Fruit fly (Drosophila melanogaster) whole organism, embryonic: Measurements from ENCODE around the gene mRpL48.

ENCODE experiments used
- Ada2b ChIP-seq: fragments of 200-800 bp; sonication (Bioruptor generic); IDR thresholded peaks from 2 replicates; pipeline ENCODE4 v1.3.6; 2022; ENCODE audit warnings: missing biosample characterization, missing genetic modification characterization
- BtbVII ChIP-seq: fragments of 200-800 bp; sonication (Bioruptor generic); optimal IDR thresholded peaks from 3 replicates; lab custom pipeline; 2017; ENCODE audit warnings: missing biosample characterization, mild to moderate bottlenecking, missing genetic modification characterization
- CG10366 ChIP-seq: fragments of 200-800 bp; sonication (Bioruptor generic); IDR thresholded peaks from 2 replicates; pipeline ENCODE4 v1.3.6; 2022; ENCODE audit warnings: missing biosample characterization, missing genetic modification characterization
- CG11696 ChIP-seq: fragments of 200-800 bp; sonication (Bioruptor generic); IDR thresholded peaks from 2 replicates; pipeline ENCODE4 v1.3.6; 2022; ENCODE audit warnings: missing biosample characterization, missing genetic modification characterization
- CG11723 ChIP-seq: fragments of 200-800 bp; sonication (Bioruptor generic); optimal IDR thresholded peaks from 2 replicates; lab custom pipeline; 2017; ENCODE audit warnings: missing biosample characterization, mild to moderate bottlenecking, missing genetic modification characterization
- CG12155 ChIP-seq: fragments of 200-800 bp; sonication (Bioruptor generic); optimal IDR thresholded peaks from 3 replicates; lab custom pipeline; 2016; ENCODE audit warnings: missing biosample characterization, missing genetic modification characterization
- CG12299 ChIP-seq: fragments of 200-800 bp; sonication (Bioruptor generic); optimal IDR thresholded peaks from 2 replicates; lab custom pipeline; 2018; ENCODE audit warnings: missing biosample characterization, mild to moderate bottlenecking, missing genetic modification characterization
- CG12659 ChIP-seq: fragments of 200-800 bp; sonication (Bioruptor generic); optimal IDR thresholded peaks from 3 replicates; lab custom pipeline; 2017; ENCODE audit warnings: mild to moderate bottlenecking, missing biosample characterization, missing genetic modification reagents, missing genetic modification characterization
- CG12769 ChIP-seq: fragments of 200-800 bp; sonication (Bioruptor generic); optimal IDR thresholded peaks from 2 replicates; lab custom pipeline; 2019; ENCODE audit warnings: missing biosample characterization, mild to moderate bottlenecking, missing genetic modification characterization, moderate library complexity
- CG13296 ChIP-seq: fragments of 200-800 bp; sonication (Bioruptor generic); optimal IDR thresholded peaks from 3 replicates; lab custom pipeline; 2018; ENCODE audit warnings: missing biosample characterization, mild to moderate bottlenecking, missing genetic modification characterization
- CG13624 ChIP-seq: fragments of 200-800 bp; sonication (Bioruptor generic); optimal IDR thresholded peaks from 2 replicates; lab custom pipeline; 2016; ENCODE audit warnings: missing biosample characterization, missing genetic modification characterization
- CG14441 ChIP-seq: fragments of 200-800 bp; sonication (Bioruptor generic); IDR thresholded peaks from 2 replicates; pipeline ENCODE4 v1.3.6; 2022; ENCODE audit warnings: missing biosample characterization, missing genetic modification characterization
- CG15269 ChIP-seq: fragments of 200-800 bp; sonication (Bioruptor generic); optimal IDR thresholded peaks from 2 replicates; lab custom pipeline; 2018; ENCODE audit warnings: missing biosample characterization, mild to moderate bottlenecking, missing genetic modification characterization, moderate library complexity
- CG17612 ChIP-seq: fragments of 200-800 bp; sonication (Bioruptor generic); IDR thresholded peaks from 2 replicates; pipeline ENCODE4 v1.3.6; 2022; ENCODE audit warnings: missing biosample characterization, missing genetic modification characterization
- CG4328 ChIP-seq: fragments of 200-800 bp; sonication (Bioruptor generic); optimal IDR thresholded peaks from 3 replicates; lab custom pipeline; 2017; ENCODE audit warnings: missing biosample characterization, missing genetic modification reagents, missing genetic modification characterization
- CG6175 ChIP-seq: fragments of 200-800 bp; sonication (Bioruptor generic); IDR thresholded peaks from 3 replicates; pipeline ENCODE4 v1.3.6; 2022; ENCODE audit warnings: missing biosample characterization, missing genetic modification characterization
- CG6654 ChIP-seq: fragments of 200-800 bp; sonication (Bioruptor generic); optimal IDR thresholded peaks from 2 replicates; lab custom pipeline; 2017; ENCODE audit warnings: missing biosample characterization, mild to moderate bottlenecking, missing genetic modification characterization
- CG7372 ChIP-seq: fragments of 200-800 bp; sonication (Bioruptor generic); IDR thresholded peaks from 2 replicates; pipeline ENCODE4 v1.3.6; 2022; ENCODE audit warnings: missing biosample characterization, missing genetic modification characterization
- CG7963 ChIP-seq: fragments of 200-800 bp; sonication (Bioruptor generic); IDR thresholded peaks from 3 replicates; pipeline ENCODE4 v1.3.6; 2022; ENCODE audit warnings: missing biosample characterization, missing genetic modification characterization; ENCODE audit not compliant: partially characterized antibody
- CG8765 ChIP-seq: fragments of 200-800 bp; sonication (Bioruptor generic); IDR thresholded peaks from 2 replicates; pipeline ENCODE4 v1.3.6; 2022; ENCODE audit warnings: missing biosample characterization, missing genetic modification characterization
- CG8944 ChIP-seq: fragments of 200-800 bp; sonication (Bioruptor generic); optimal IDR thresholded peaks from 3 replicates; lab custom pipeline; 2016; ENCODE audit warnings: missing biosample characterization, missing genetic modification characterization
- CG9609 ChIP-seq: fragments of 200-800 bp; sonication (Bioruptor generic); optimal IDR thresholded peaks from 3 replicates; lab custom pipeline; 2016; ENCODE audit warnings: missing biosample characterization, missing genetic modification characterization
- Camta ChIP-seq: fragments of 200-800 bp; sonication (Bioruptor generic); optimal IDR thresholded peaks from 2 replicates; lab custom pipeline; 2016; ENCODE audit warnings: missing biosample characterization, missing genetic modification characterization
- D19B ChIP-seq: fragments of 200-800 bp; sonication (Bioruptor generic); optimal IDR thresholded peaks from 2 replicates; lab custom pipeline; 2017; ENCODE audit warnings: missing biosample characterization, mild to moderate bottlenecking, missing genetic modification characterization
- Dip2 ChIP-seq: fragments of 200-800 bp; sonication (Bioruptor generic); IDR thresholded peaks from 2 replicates; pipeline ENCODE4 v1.3.6; 2022; ENCODE audit warnings: missing biosample characterization, missing genetic modification characterization
- Doc2 ChIP-seq: fragments of 200-800 bp; sonication (Bioruptor generic); IDR thresholded peaks from 2 replicates; pipeline ENCODE4 v1.3.6; 2022; ENCODE audit warnings: missing biosample characterization, missing genetic modification characterization
- Dp ChIP-seq: fragments of 200-800 bp; sonication (Bioruptor generic); optimal IDR thresholded peaks from 2 replicates; lab custom pipeline; 2018; ENCODE audit warnings: missing biosample characterization, mild to moderate bottlenecking, missing genetic modification characterization, moderate library complexity
- GATAe ChIP-seq: fragments of 200-800 bp; sonication (Bioruptor generic); conservative IDR thresholded peaks from 2 replicates; pipeline ENCODE4 v1.3.6; 2022; ENCODE audit warnings: missing biosample characterization, missing genetic modification characterization
- HLH3B ChIP-seq: fragments of 200-800 bp; sonication (Bioruptor generic); IDR thresholded peaks from 2 replicates; pipeline ENCODE4 v1.3.6; 2022; ENCODE audit warnings: missing biosample characterization, missing genetic modification characterization
- Hmr ChIP-seq: fragments of 200-800 bp; sonication (Bioruptor generic); optimal IDR thresholded peaks from 3 replicates; lab custom pipeline; 2017; ENCODE audit warnings: mild to moderate bottlenecking, missing biosample characterization, missing genetic modification reagents, missing genetic modification characterization
- Hr39 ChIP-seq: fragments of >200 bp; optimal IDR thresholded peaks from 2 replicates; lab custom pipeline; 2017
- Kr ChIP-seq: fragments of 200-800 bp; sonication (Bioruptor generic); optimal IDR thresholded peaks from 2 replicates; lab custom pipeline; 2017; ENCODE audit warnings: missing biosample characterization, mild to moderate bottlenecking, missing genetic modification characterization
- Lpt ChIP-seq: fragments of >200 bp; optimal IDR thresholded peaks from 2 replicates; lab custom pipeline; 2018; ENCODE audit warnings: missing biosample characterization, missing genetic modification characterization
- NC2α ChIP-seq: fragments of 200-800 bp; sonication (Bioruptor generic); optimal IDR thresholded peaks from 2 replicates; lab custom pipeline; 2016; ENCODE audit warnings: missing biosample characterization, missing genetic modification characterization
- Sin3A ChIP-seq: fragments of >200 bp; optimal IDR thresholded peaks from 2 replicates; lab custom pipeline; 2018
- cg ChIP-seq: fragments of 200-800 bp; sonication (Bioruptor generic); optimal IDR thresholded peaks from 3 replicates; lab custom pipeline; 2019; ENCODE audit warnings: missing biosample characterization, mild to moderate bottlenecking, missing genetic modification characterization, moderate library complexity
- ci ChIP-seq: fragments of 200-800 bp; sonication (Bioruptor generic); IDR thresholded peaks from 3 replicates; pipeline ENCODE4 v1.3.6; 2022; ENCODE audit warnings: missing biosample characterization, missing genetic modification characterization
- dpn ChIP-seq, 2 experiments: fragments of 200-800 bp; sonication (Bioruptor generic); optimal IDR thresholded peaks; 3 replicates each; lab custom pipeline; 2016; ENCODE audit warnings: missing biosample characterization in 2 of 2, missing genetic modification characterization in 2 of 2
- fd64A ChIP-seq: fragments of 200-800 bp; sonication (Bioruptor generic); optimal IDR thresholded peaks from 3 replicates; lab custom pipeline; 2018; ENCODE audit warnings: missing biosample characterization, mild to moderate bottlenecking, missing genetic modification characterization
- hb ChIP-seq: fragments of 200-800 bp; sonication (Bioruptor generic); IDR thresholded peaks from 3 replicates; pipeline ENCODE4 v1.3.6; 2022; ENCODE audit warnings: missing biosample characterization, missing genetic modification characterization; ENCODE audit not compliant: partially characterized antibody
- her ChIP-seq: fragments of 200-800 bp; sonication (Bioruptor generic); optimal IDR thresholded peaks from 2 replicates; lab custom pipeline; 2016; ENCODE audit warnings: missing biosample characterization, missing genetic modification characterization
- kah ChIP-seq: fragments of 200-800 bp; sonication (Bioruptor generic); optimal IDR thresholded peaks from 2 replicates; lab custom pipeline; 2018; ENCODE audit warnings: missing biosample characterization, mild to moderate bottlenecking, missing genetic modification characterization
- lov ChIP-seq, 2 experiments: fragments of 200-800 bp in 1 of 2; fragments of >200 bp in 1 of 2; sonication (Bioruptor generic) in 1 of 2; IDR thresholded peaks in 1 of 2; optimal IDR thresholded peaks in 1 of 2; 2 replicates in 1 of 2; 3 replicates in 1 of 2; pipeline versions ENCODE4 v1.3.6 to Lab custom; 2017 to 2022; ENCODE audit warnings: missing biosample characterization in 1 of 2, missing genetic modification characterization in 1 of 2
- mam ChIP-seq: fragments of 200-800 bp; sonication (Bioruptor generic); optimal IDR thresholded peaks from 3 replicates; lab custom pipeline; 2016; ENCODE audit warnings: missing biosample characterization, missing genetic modification characterization
- mirr ChIP-seq: fragments of 200-800 bp; sonication (Bioruptor generic); optimal IDR thresholded peaks from 3 replicates; lab custom pipeline; 2018; ENCODE audit warnings: missing biosample characterization, mild to moderate bottlenecking, missing genetic modification characterization
- nerfin-1 ChIP-seq: fragments of 200-800 bp; sonication (Bioruptor generic); optimal IDR thresholded peaks from 3 replicates; lab custom pipeline; 2019; ENCODE audit warnings: missing biosample characterization, mild to moderate bottlenecking, missing genetic modification characterization, moderate library complexity
- so ChIP-seq: fragments of 200-800 bp; sonication (Bioruptor generic); IDR thresholded peaks from 3 replicates; pipeline ENCODE4 v1.3.6; 2022; ENCODE audit warnings: missing biosample characterization, missing genetic modification characterization
- tin ChIP-seq: fragments of 200-800 bp; sonication (Bioruptor generic); optimal IDR thresholded peaks from 3 replicates; lab custom pipeline; 2016; ENCODE audit warnings: missing biosample characterization, missing genetic modification characterization
- usp ChIP-seq: fragments of >200 bp; optimal IDR thresholded peaks from 2 replicates; lab custom pipeline; 2017; ENCODE audit warnings: missing biosample characterization, missing genetic modification characterization
- vnd ChIP-seq: fragments of 200-800 bp; sonication (Bioruptor generic); IDR thresholded peaks from 3 replicates; pipeline ENCODE4 v1.3.6; 2022; ENCODE audit warnings: missing biosample characterization, missing genetic modification characterization; ENCODE audit not compliant: partially characterized antibody
- yki ChIP-seq: fragments of >200 bp; optimal IDR thresholded peaks from 3 replicates; lab custom pipeline; 2018

The mRpL48 gene

DNA sequence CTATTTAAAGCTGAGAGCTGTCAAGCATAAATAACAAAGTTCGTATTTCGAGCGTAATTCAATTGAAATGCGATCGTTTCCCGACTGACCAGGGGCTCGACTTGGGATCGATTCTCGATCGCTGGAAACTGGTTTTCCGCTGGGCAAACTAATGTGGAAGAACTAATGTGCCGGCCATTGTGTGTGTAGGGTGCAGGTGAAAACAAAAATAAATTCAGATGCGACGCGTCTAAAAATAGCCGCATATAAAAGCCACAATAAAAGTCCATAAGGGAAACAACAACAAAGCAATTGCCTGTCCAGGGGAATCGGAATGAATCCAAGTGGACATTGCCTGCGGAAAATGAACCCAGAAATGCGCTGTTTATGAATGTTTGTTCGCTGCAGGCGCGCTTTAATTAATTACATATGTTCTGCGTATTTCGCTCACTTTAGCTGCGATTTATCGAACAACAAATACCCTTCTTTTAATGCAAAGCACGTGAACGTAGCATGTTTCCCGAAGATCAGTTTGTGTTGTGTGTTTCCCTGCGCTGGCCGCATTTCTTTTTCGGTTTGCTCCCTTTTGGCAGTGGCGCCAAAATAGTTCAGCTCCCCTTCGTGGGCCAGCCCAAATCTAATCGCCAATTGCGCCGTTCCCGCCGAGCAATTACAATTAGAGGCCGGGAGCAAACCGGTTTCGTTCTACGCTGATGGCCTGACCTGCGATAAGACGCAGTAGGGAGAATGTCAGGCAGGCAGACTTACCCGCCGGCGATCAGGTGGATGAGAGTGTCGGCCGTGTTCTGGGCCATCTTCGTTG lies 13.1 kb downstream of the mRpL48 start (continued):
- TF ChIP-seq CG13624 (GFP tag; lab: Kevin White, UChicago) (peak; percentile 55), dpn (GFP tag; optimal IDR thresholded peaks at IDR 0.05; lab: Kevin White, UChicago) (peak; percentile 5 to 17), HLH3B (GFP tag; lab: Robert Waterston, UW) (no peak), kah (GFP tag; lab: Kevin White, UChicago) (peak; percentile 23), vnd (GFP tag; lab: Robert Waterston, UW) (no peak), yki (lab: Kevin White, UChicago) (no peak), mam (GFP tag; lab: Kevin White, UChicago) (no peak), lov (optimal IDR thresholded peaks at IDR 0.05; lab: Kevin White, UChicago) (no peak), lov (GFP tag; IDR thresholded peaks at IDR 0.05; lab: Robert Waterston, UW) (0 out of 3 replicates have a peak, but pooled peaks have one; percentile 12), hb (no peak), CG14441 (GFP tag; lab: Robert Waterston, UW) (0 out of 2 replicates have a peak, but pooled peaks have one; percentile 20), her (GFP tag; lab: Kevin White, UChicago) (no peak), CG7963 (GFP tag; lab: Robert Waterston, UW) (no peak), CG8765 (GFP tag; lab: Robert Waterston, UW) (no peak), NC2α (GFP tag; lab: Kevin White, UChicago) (no peak), mirr (no peak), Kr (GFP tag; lab: Kevin White, UChicago) (no peak), CG12155 (GFP tag; lab: Kevin White, UChicago) (no peak), ci (GFP tag; lab: Robert Waterston, UW) (peak; percentile 66; the same call in 2 of the 3 replicates), BtbVII (GFP tag; lab: Kevin White, UChicago) (peak; percentile 43), CG13296 (GFP tag; lab: Kevin White, UChicago) (no peak), Lpt (GFP tag; lab: Kevin White, UChicago) (no peak), so (GFP tag; lab: Robert Waterston, UW) (no peak), GATAe (GFP tag; lab: Robert Waterston, UW) (0 out of 2 replicates have a peak, but pooled peaks have one; percentile 28), Hmr (peak; percentile 5), CG9609 (GFP tag; lab: Kevin White, UChicago) (no peak), CG17612 (GFP tag; lab: Robert Waterston, UW) (no peak), CG15269 (tag; lab: Kevin White, UChicago) (peak; percentile 50), nerfin-1 (tag; lab: Kevin White, UChicago) (peak; percentile 12), Doc2 (GFP tag; lab: Robert Waterston, UW) (no peak), CG7372 (GFP tag; lab: Robert Waterston, UW) (no peak), CG10366 (GFP tag; lab: Robert Waterston, UW) (no peak), CG12659 (GFP tag; lab: Kevin White, UChicago) (peak; percentile 2), usp (GFP tag; lab: Kevin White, UChicago) (no peak), D19B (GFP tag; lab: Kevin White, UChicago) (no peak), CG6654 (no peak), Dp (GFP tag; lab: Kevin White, UChicago) (no peak), Hr39 (lab: Kevin White, UChicago) (no peak), Camta (GFP tag; lab: Kevin White, UChicago) (no peak), CG11696 (GFP tag; lab: Robert Waterston, UW) (no peak), CG12299 (tag; lab: Kevin White, UChicago) (no peak), CG4328 (GFP tag; lab: Kevin White, UChicago) (peak; percentile 23), CG6175 (GFP tag; lab: Robert Waterston, UW) (no peak), fd64A (GFP tag; lab: Kevin White, UChicago) (no peak), CG12769 (peak; percentile 90), cg (GFP tag; lab: Kevin White, UChicago) (no peak), CG8944 (GFP tag; lab: Kevin White, UChicago) (peak; percentile 35), Sin3A (lab: Kevin White, UChicago) (no peak), tin (GFP tag; lab: Kevin White, UChicago) (no peak), CG11723 (GFP tag; lab: Kevin White, UChicago) (no peak), Dip2 (no peak), Ada2b (GFP tag; lab: Robert Waterston, UW) (no peak)
